Worm (Caenorhabditis elegans): ENCODE measurements around the gene T13C5.10.

ce11 chrX:6175829-6176228 is 12.1 kb upstream of the T13C5.10 start, which contains the start of gene T25B2.3:
- TF ChIP-seq nfya-1 (tag; optimal IDR thresholded peaks at IDR 0.05; ENCODE audit: insufficient read depth) (no peak), mdl-1 (tag; optimal IDR thresholded peaks at IDR 0.05) (no peak), zag-1 (tag; optimal IDR thresholded peaks at IDR 0.05) (no peak), elt-1 (tag; optimal IDR thresholded peaks at IDR 0.05) (no peak), lin-15B (tag; optimal IDR thresholded peaks at IDR 0.05) (no peak), elt-3 (tag; optimal IDR thresholded peaks at IDR 0.05) (no peak)
